In the genomic region with DNA sequence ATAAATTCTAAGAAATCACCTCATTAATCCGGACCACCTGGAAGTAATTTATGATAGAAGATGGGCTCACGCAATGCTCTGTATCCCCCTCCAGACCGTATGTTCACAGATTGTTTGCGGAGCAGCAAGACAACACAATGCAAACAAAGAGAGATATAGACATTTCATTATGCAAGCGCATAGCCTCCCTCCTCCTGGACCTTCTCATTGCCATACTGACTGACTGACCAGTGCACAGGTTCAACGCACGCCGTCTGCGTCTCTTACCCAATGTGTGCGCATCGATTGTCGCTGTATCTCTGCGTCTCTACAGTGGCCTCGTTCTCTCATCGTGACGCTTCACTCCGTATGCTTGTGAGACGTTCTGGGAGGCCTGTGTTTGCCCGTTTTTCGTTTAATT, we compare ENCODE assay signal across 4 worm cellular contexts.
TF ChIP-seq lines count a peak whose summit lies in the region.

No protein-coding gene starts in this region.

TF ChIP-seq in whole organism, L2 larva, 48 proteins besides CTCF, POLR2A, EP300 and RAD21:
- TF ChIP-seq egl-27 (tag; optimal IDR thresholded peaks at IDR 0.05; lab: Kevin White, UChicago) (peak; percentile 5), crh-2 (tag; optimal IDR thresholded peaks at IDR 0.05; lab: Kevin White, UChicago) (peak; percentile 20), nhr-77 (tag; optimal IDR thresholded peaks at IDR 0.05; lab: Kevin White, UChicago) (no peak), nhr-10 (tag; optimal IDR thresholded peaks at IDR 0.05; lab: Kevin White, UChicago) (no peak), C34F6.9 (tag; optimal IDR thresholded peaks at IDR 0.05; lab: Kevin White, UChicago) (peak; percentile 53), fos-1 (tag; optimal IDR thresholded peaks at IDR 0.05; lab: Kevin White, UChicago) (peak; percentile 18), zag-1 (tag; optimal IDR thresholded peaks at IDR 0.05; lab: Kevin White, UChicago) (peak; percentile 20), nhr-12 (tag; optimal IDR thresholded peaks at IDR 0.05; lab: Kevin White, UChicago) (no peak), lin-13 (GFP tag; optimal IDR thresholded peaks at IDR 0.05; lab: Kevin White, UChicago) (no peak), aly-2 (tag; optimal IDR thresholded peaks at IDR 0.05; lab: Kevin White, UChicago) (no peak), lsy-2 (tag; optimal IDR thresholded peaks at IDR 0.05; lab: Kevin White, UChicago) (peak; percentile 38 to 61), mab-5 (tag; optimal IDR thresholded peaks at IDR 0.05; lab: Kevin White, UChicago) (peak; percentile 20), nhr-25 (tag; optimal IDR thresholded peaks at IDR 0.05; lab: Kevin White, UChicago) (peak; percentile 6), mdl-1 (tag; optimal IDR thresholded peaks at IDR 0.05; lab: Kevin White, UChicago) (peak in 1 of 2 experiments; percentile 24), sem-4 (tag; optimal IDR thresholded peaks at IDR 0.05; lab: Kevin White, UChicago) (no peak), unc-55 (GFP tag; optimal IDR thresholded peaks at IDR 0.05; lab: Kevin White, UChicago) (peak; percentile 62), lin-11 (tag; optimal IDR thresholded peaks at IDR 0.05; lab: Kevin White, UChicago) (peak; percentile 34), ztf-4 (tag; optimal IDR thresholded peaks at IDR 0.05; lab: Kevin White, UChicago) (no peak), nhr-129 (tag; optimal IDR thresholded peaks at IDR 0.05; lab: Kevin White, UChicago) (peak; percentile 46), F13H6.1 (tag; optimal IDR thresholded peaks at IDR 0.05; lab: Kevin White, UChicago) (peak; percentile 83), nhr-6 (tag; optimal IDR thresholded peaks at IDR 0.05; lab: Kevin White, UChicago) (no peak), nhr-23 (tag; optimal IDR thresholded peaks at IDR 0.05; lab: Kevin White, UChicago) (no peak)

TF ChIP-seq in whole organism, L4 larva, 104 proteins besides CTCF, POLR2A, EP300 and RAD21 (continues in another document):
- TF ChIP-seq unc-62 (GFP tag; optimal IDR thresholded peaks at IDR 0.05 in 1 of 2; lab: Kevin White, UChicago) (peak in 1 of 2 experiments; percentile 94), unc-62 (tag; optimal IDR thresholded peaks at IDR 0.05; lab: Kevin White, UChicago) (no peak), zip-11 (GFP tag; IDR thresholded peaks at IDR 0.05; lab: Robert Waterston, UW) (no peak), nhr-11 (tag; optimal IDR thresholded peaks at IDR 0.05; lab: Kevin White, UChicago) (no peak), dve-1 (tag; optimal IDR thresholded peaks at IDR 0.05; lab: Kevin White, UChicago; ENCODE audit: insufficient read depth) (peak; percentile 2), ztf-11 (tag; optimal IDR thresholded peaks at IDR 0.05; lab: Kevin White, UChicago) (no peak), lin-38 (GFP tag; IDR thresholded peaks at IDR 0.05; lab: Robert Waterston, UW) (peak; percentile 51), ZK546.5 (tag; optimal IDR thresholded peaks at IDR 0.05; lab: Kevin White, UChicago) (no peak), daf-16 (GFP tag; optimal IDR thresholded peaks at IDR 0.05; lab: Kevin White, UChicago) (no peak), daf-16 (tag; optimal IDR thresholded peaks at IDR 0.05; lab: Kevin White, UChicago) (peak; percentile 18), nhr-6 (tag; optimal IDR thresholded peaks at IDR 0.05; lab: Kevin White, UChicago) (peak; percentile 24), mep-1 (tag; optimal IDR thresholded peaks at IDR 0.05; lab: Kevin White, UChicago) (peak; percentile 40), gei-8 (GFP tag; optimal IDR thresholded peaks at IDR 0.05; lab: Kevin White, UChicago) (no peak), mes-2 (tag; optimal IDR thresholded peaks at IDR 0.05; lab: Kevin White, UChicago; ENCODE audit: poor library complexity, severe bottlenecking) (peak; percentile 70), hlh-30 (tag; optimal IDR thresholded peaks at IDR 0.05; lab: Kevin White, UChicago; ENCODE audit: insufficient read depth) (peak; percentile 68), hlh-11 (tag; optimal IDR thresholded peaks at IDR 0.05; lab: Kevin White, UChicago) (peak; percentile 59), lim-7 (GFP tag; IDR thresholded peaks at IDR 0.05; lab: Robert Waterston, UW) (no peak), aly-2 (tag; optimal IDR thresholded peaks at IDR 0.05; lab: Kevin White, UChicago) (no peak), aha-1 (tag; lab: Kevin White, UChicago) (peak; percentile 84), lsy-2 (tag; optimal IDR thresholded peaks at IDR 0.05; lab: Kevin White, UChicago) (peak in 1 of 2 experiments; percentile 60), lin-29 (GFP tag; IDR thresholded peaks at IDR 0.05; lab: Robert Waterston, UW) (no peak), snpc-1.2 (GFP tag; IDR thresholded peaks at IDR 0.05; lab: Robert Waterston, UW) (0 out of 2 replicates have a peak, but pooled peaks have one; percentile 16)

TF ChIP-seq in whole organism, late embryonic, 69 proteins besides CTCF, POLR2A, EP300 and RAD21:
- TF ChIP-seq ceh-34 (tag; optimal IDR thresholded peaks at IDR 0.05; lab: Kevin White, UChicago), result peak; percentile 57
- TF ChIP-seq ceh-22 (tag; optimal IDR thresholded peaks at IDR 0.05; lab: Kevin White, UChicago), result no peak
- TF ChIP-seq ceh-31 (tag; optimal IDR thresholded peaks at IDR 0.05; lab: Kevin White, UChicago), result peak; percentile 67
- TF ChIP-seq pat-9 (tag; optimal IDR thresholded peaks at IDR 0.05; lab: Kevin White, UChicago), result no peak
- peak; percentile 84 for TF ChIP-seq nfya-1 (tag; optimal IDR thresholded peaks at IDR 0.05; lab: Kevin White, UChicago)
- peak; percentile 16 for TF ChIP-seq ceh-19 (GFP tag; optimal IDR thresholded peaks at IDR 0.05; lab: Kevin White, UChicago)
- peak; percentile 4 for TF ChIP-seq ztf-16 (tag; optimal IDR thresholded peaks at IDR 0.05; lab: Kevin White, UChicago)
- TF ChIP-seq hlh-30 (tag; optimal IDR thresholded peaks at IDR 0.05; lab: Kevin White, UChicago; ENCODE audit: insufficient read depth), result peak; percentile 80
- peak; percentile 90 for TF ChIP-seq unc-55 (GFP tag; optimal IDR thresholded peaks at IDR 0.05; lab: Kevin White, UChicago)
- peak; percentile 50 for TF ChIP-seq ref-2 (tag; optimal IDR thresholded peaks at IDR 0.05; lab: Kevin White, UChicago)
- TF ChIP-seq rnt-1 (tag; optimal IDR thresholded peaks at IDR 0.05; lab: Kevin White, UChicago), result no peak
- TF ChIP-seq K09A11.1 (tag; optimal IDR thresholded peaks at IDR 0.05; lab: Kevin White, UChicago; ENCODE audit: insufficient read depth), result no peak
- peak; percentile 47 for TF ChIP-seq ets-4 (tag; optimal IDR thresholded peaks at IDR 0.05; lab: Kevin White, UChicago)
- TF ChIP-seq dve-1 (tag; optimal IDR thresholded peaks at IDR 0.05; lab: Kevin White, UChicago), result peak; percentile 12
- peak; percentile 49 for TF ChIP-seq sox-2 (GFP tag; IDR thresholded peaks at IDR 0.05; lab: Robert Waterston, UW)
- TF ChIP-seq ceh-48 (tag; optimal IDR thresholded peaks at IDR 0.05; lab: Kevin White, UChicago), result peak; percentile 77
- TF ChIP-seq tbx-2 (tag; optimal IDR thresholded peaks at IDR 0.05; lab: Kevin White, UChicago), result peak; percentile 75
- TF ChIP-seq fkh-6 (tag; optimal IDR thresholded peaks at IDR 0.05; lab: Kevin White, UChicago), result no peak
- TF ChIP-seq C38D4.7 (GFP tag; optimal IDR thresholded peaks at IDR 0.05; lab: Kevin White, UChicago), result no peak
- peak; percentile 14 for TF ChIP-seq unc-42 (tag; optimal IDR thresholded peaks at IDR 0.05; lab: Kevin White, UChicago)
- peak; percentile 4 for TF ChIP-seq C08G9.2 (tag; optimal IDR thresholded peaks at IDR 0.05; lab: Kevin White, UChicago)

TF ChIP-seq in whole organism, mixed stage, embryonic, 35 proteins besides CTCF, POLR2A, EP300 and RAD21 (continues in another document):
- peak; percentile 67 for TF ChIP-seq ces-1 (GFP tag; optimal IDR thresholded peaks at IDR 0.05; lab: Kevin White, UChicago)
- peak; percentile 32 for TF ChIP-seq zip-8 (tag; optimal IDR thresholded peaks at IDR 0.05; lab: Kevin White, UChicago)
- peak; percentile 95 for TF ChIP-seq pha-4 (tag; optimal IDR thresholded peaks at IDR 0.05; lab: Kevin White, UChicago)
- TF ChIP-seq tbx-8 (GFP tag; optimal IDR thresholded peaks at IDR 0.05; lab: Kevin White, UChicago), result no peak
- TF ChIP-seq ztf-11 (tag; optimal IDR thresholded peaks at IDR 0.05; lab: Kevin White, UChicago), result no peak
- TF ChIP-seq nhr-28 (tag; optimal IDR thresholded peaks at IDR 0.05; lab: Kevin White, UChicago), result no peak
- no peak for TF ChIP-seq nhr-76 (tag; optimal IDR thresholded peaks at IDR 0.05; lab: Kevin White, UChicago)
- peak; percentile 56 for TF ChIP-seq mls-2 (tag; optimal IDR thresholded peaks at IDR 0.05; lab: Kevin White, UChicago)
- TF ChIP-seq sem-2 (GFP tag; optimal IDR thresholded peaks at IDR 0.05; lab: Kevin White, UChicago), result peak; percentile 27
- TF ChIP-seq ham-2 (GFP tag; optimal IDR thresholded peaks at IDR 0.05; lab: Kevin White, UChicago), result peak; percentile 69
- TF ChIP-seq nhr-12 (tag; optimal IDR thresholded peaks at IDR 0.05; lab: Kevin White, UChicago), result no peak
- peak; percentile 18 for TF ChIP-seq drap-1 (GFP tag; optimal IDR thresholded peaks at IDR 0.05; lab: Kevin White, UChicago)
- TF ChIP-seq ceh-43 (GFP tag; optimal IDR thresholded peaks at IDR 0.05; lab: Kevin White, UChicago), result no peak
- TF ChIP-seq unc-62 (GFP tag; optimal IDR thresholded peaks at IDR 0.05; lab: Kevin White, UChicago), result peak; percentile 24
- TF ChIP-seq mab-5 (tag; optimal IDR thresholded peaks at IDR 0.05; lab: Kevin White, UChicago), result no peak
- no peak for TF ChIP-seq elt-3 (tag; optimal IDR thresholded peaks at IDR 0.05; lab: Kevin White, UChicago)
- TF ChIP-seq flh-1 (GFP tag; optimal IDR thresholded peaks at IDR 0.05; lab: Kevin White, UChicago), result no peak
- TF ChIP-seq unc-120 (tag; optimal IDR thresholded peaks at IDR 0.05; lab: Kevin White, UChicago; ENCODE audit: poor library complexity, severe bottlenecking), result no peak
- TF ChIP-seq nhr-2 (tag; optimal IDR thresholded peaks at IDR 0.05; lab: Kevin White, UChicago), result peak; percentile 56
- TF ChIP-seq elt-1 (tag; optimal IDR thresholded peaks at IDR 0.05; lab: Kevin White, UChicago; ENCODE audit: borderline replicate concordance, insufficient read depth), result no peak
- TF ChIP-seq blmp-1 (tag; optimal IDR thresholded peaks at IDR 0.05; lab: Kevin White, UChicago), result no peak
- TF ChIP-seq lin-32 (GFP tag; optimal IDR thresholded peaks at IDR 0.05; lab: Kevin White, UChicago), result peak; percentile 42
- no peak for TF ChIP-seq mep-1 (tag; optimal IDR thresholded peaks at IDR 0.05; lab: Kevin White, UChicago)
- no peak for TF ChIP-seq unc-39 (tag; optimal IDR thresholded peaks at IDR 0.05; lab: Kevin White, UChicago)
- TF ChIP-seq hlh-1 (tag; optimal IDR thresholded peaks at IDR 0.05; lab: Kevin White, UChicago), result no peak
- no peak for TF ChIP-seq ceh-83 (GFP tag; optimal IDR thresholded peaks at IDR 0.05; lab: Kevin White, UChicago)
- TF ChIP-seq bed-3 (GFP tag; optimal IDR thresholded peaks at IDR 0.05; lab: Kevin White, UChicago), result no peak
- no peak for TF ChIP-seq snpc-4 (tag; optimal IDR thresholded peaks at IDR 0.05; lab: Kevin White, UChicago)
- no peak for TF ChIP-seq M03D4.4 (tag; optimal IDR thresholded peaks at IDR 0.05; lab: Kevin White, UChicago)
- TF ChIP-seq ceh-39 (tag; optimal IDR thresholded peaks at IDR 0.05; lab: Kevin White, UChicago), result peak; percentile 70
- no peak for TF ChIP-seq nhr-237 (tag; optimal IDR thresholded peaks at IDR 0.05; lab: Kevin White, UChicago)
- TF ChIP-seq cnd-1 (tag; optimal IDR thresholded peaks at IDR 0.05; lab: Kevin White, UChicago), result peak; percentile 44
